Fruit fly (Drosophila melanogaster): ENCODE data around the gene CG15283.

Gene CG15283

dm6 chr2L:14461066-14461465 is 10.3 kb upstream of the CG15283 start (continued):
- peak; percentile 19 for TF ChIP-seq spab (GFP tag; optimal IDR thresholded peaks at IDR 0.05)
- no peak for TF ChIP-seq fd85E (GFP tag; optimal IDR thresholded peaks at IDR 0.05)
- TF ChIP-seq CG6792 (GFP tag; optimal IDR thresholded peaks at IDR 0.05): peak; percentile 75
- peak; percentile 70 for TF ChIP-seq CG8632 (GFP tag; optimal IDR thresholded peaks at IDR 0.05)
- TF ChIP-seq Gug (GFP tag; IDR thresholded peaks at IDR 0.05): no peak
- no peak for TF ChIP-seq CG4318 (GFP tag; optimal IDR thresholded peaks at IDR 0.05)
- TF ChIP-seq CG6163 (GFP tag; IDR thresholded peaks at IDR 0.05): peak; percentile 78
- TF ChIP-seq Lpt (GFP tag; optimal IDR thresholded peaks at IDR 0.05): no peak
- peak in 1 of 2 experiments; percentile 46 for TF ChIP-seq ss (GFP tag; optimal IDR thresholded peaks at IDR 0.05)
- peak; percentile 80 for TF ChIP-seq Ets21C (GFP tag; optimal IDR thresholded peaks at IDR 0.05)
- TF ChIP-seq CG3032 (tag; optimal IDR thresholded peaks at IDR 0.05): peak; percentile 39
- peak; percentile 72 for TF ChIP-seq vri (GFP tag; optimal IDR thresholded peaks at IDR 0.05)
- TF ChIP-seq OdsH (GFP tag; optimal IDR thresholded peaks at IDR 0.05): peak; percentile 72
- TF ChIP-seq CG15336 (GFP tag; IDR thresholded peaks at IDR 0.05): peak; percentile 39; the same call in 1 of the 2 replicates
- peak; percentile 57 for TF ChIP-seq Sox14 (GFP tag; optimal IDR thresholded peaks at IDR 0.05)
- TF ChIP-seq Sox102F (GFP tag; optimal IDR thresholded peaks at IDR 0.05): peak; percentile 81
- TF ChIP-seq CG9139 (GFP tag; optimal IDR thresholded peaks at IDR 0.05): no peak
- peak; percentile 31; the same call in 1 of the 3 replicates for TF ChIP-seq CG8119 (GFP tag; IDR thresholded peaks at IDR 0.05)

- TF ChIP-seq Hr39 (GFP tag; optimal IDR thresholded peaks at IDR 0.05) (no peak), CG4318 (GFP tag; optimal IDR thresholded peaks at IDR 0.05) (no peak), CG6163 (GFP tag; IDR thresholded peaks at IDR 0.05) (no peak), Eip78C (GFP tag) (no peak), CG11902 (GFP tag; optimal IDR thresholded peaks at IDR 0.05) (no peak), dac (GFP tag; optimal IDR thresholded peaks at IDR 0.05) (no peak), CG34406 (GFP tag; optimal IDR thresholded peaks at IDR 0.05) (no peak), Sox14 (GFP tag; optimal IDR thresholded peaks at IDR 0.05) (no peak), CG8632 (GFP tag; optimal IDR thresholded peaks at IDR 0.05) (no peak)
Observed at dm6 chr2L:14460029-14460363, 9.3 kb upstream of the CG15283 start.

dm6 chr2L:14459360-14460028 is 8.8 kb upstream of the CG15283 start:
- TF ChIP-seq vri (GFP tag; optimal IDR thresholded peaks at IDR 0.05) (no peak), Blimp-1 (GFP tag; optimal IDR thresholded peaks at IDR 0.05) (no peak), CG32006 (GFP tag; optimal IDR thresholded peaks at IDR 0.05) (no peak), CG7368 (GFP tag; optimal IDR thresholded peaks at IDR 0.05) (no peak), net (GFP tag; optimal IDR thresholded peaks at IDR 0.05) (no peak), OdsH (GFP tag; optimal IDR thresholded peaks at IDR 0.05) (no peak), CG11762 (GFP tag; optimal IDR thresholded peaks at IDR 0.05; ENCODE audit: insufficient read depth) (no peak), CG1621 (tag; optimal IDR thresholded peaks at IDR 0.05) (no peak), Ets96B (tag; optimal IDR thresholded peaks at IDR 0.05) (no peak), acj6 (GFP tag; optimal IDR thresholded peaks at IDR 0.05) (no peak), Lpt (GFP tag; optimal IDR thresholded peaks at IDR 0.05) (no peak)

- no peak for TF ChIP-seq Eip93F (GFP tag; optimal IDR thresholded peaks at IDR 0.05)
- TF ChIP-seq CG9139 (GFP tag; optimal IDR thresholded peaks at IDR 0.05): peak; percentile 20
- peak; percentile 63 for TF ChIP-seq pdm3 (GFP tag; optimal IDR thresholded peaks at IDR 0.05)
- peak; percentile 1 for TF ChIP-seq CG10669 (GFP tag; optimal IDR thresholded peaks at IDR 0.05)
- peak; percentile 27 for TF ChIP-seq Eip75B (GFP tag; optimal IDR thresholded peaks at IDR 0.05)
- TF ChIP-seq lz (GFP tag; optimal IDR thresholded peaks at IDR 0.05): peak; percentile 32
- TF ChIP-seq fkh (GFP tag; optimal IDR thresholded peaks at IDR 0.05): no peak
- no peak for TF ChIP-seq CG31627 (GFP tag; optimal IDR thresholded peaks at IDR 0.05)
- no peak for TF ChIP-seq fd85E (GFP tag; optimal IDR thresholded peaks at IDR 0.05)
- TF ChIP-seq Hr38 (GFP tag; optimal IDR thresholded peaks at IDR 0.05): no peak
- peak; percentile 72; the same call in 2 of the 3 replicates for TF ChIP-seq CG6163 (GFP tag; IDR thresholded peaks at IDR 0.05)
- peak; percentile 46 for TF ChIP-seq dsx (GFP tag; optimal IDR thresholded peaks at IDR 0.05; ENCODE audit: poor library complexity, severe bottlenecking)
- peak; percentile 41 for TF ChIP-seq net (GFP tag; optimal IDR thresholded peaks at IDR 0.05)
- TF ChIP-seq Hr39 (GFP tag; optimal IDR thresholded peaks at IDR 0.05): no peak
- peak; percentile 13 for TF ChIP-seq CG6808 (GFP tag; optimal IDR thresholded peaks at IDR 0.05)
- TF ChIP-seq eg (GFP tag; IDR thresholded peaks at IDR 0.05): peak; percentile 59; the same call in 2 of the 3 replicates
- peak; percentile 59 for TF ChIP-seq svp (GFP tag)
- TF ChIP-seq vri (GFP tag; optimal IDR thresholded peaks at IDR 0.05): no peak
- peak; percentile 52 for TF ChIP-seq Ets96B (tag; optimal IDR thresholded peaks at IDR 0.05)
- TF ChIP-seq dac (GFP tag; optimal IDR thresholded peaks at IDR 0.05): peak; percentile 73
Observed at dm6 chr2L:14458187-14458899, 7.6 kb upstream of the CG15283 start.

Data from whole organism, prepupa.